Worm (Caenorhabditis elegans) whole organism, midembryonic: ENCODE measurements around the gene unc-105.
A peak's percentile ranks its signal among the peaks of the same experiment; 100 is the strongest.

ENCODE experiments used
- T22C8.4 ChIP-seq: fragments of 200-800 bp; sonication (Bioruptor generic); IDR thresholded peaks from 2 replicates; pipeline ENCODE4 v1.3.6; 2022; ENCODE audit warnings: missing genetic modification characterization, missing compliant biosample characterization
- cog-1 ChIP-seq: sonication (generic microtip); optimal IDR thresholded peaks from 2 replicates; lab custom pipeline; 2016; ENCODE audit warnings: missing genetic modification characterization, missing compliant biosample characterization
- flt-1 ChIP-seq: fragments of 200-800 bp; sonication (Bioruptor generic); IDR thresholded peaks from 2 replicates; pipeline ENCODE4 v1.3.6; 2022; ENCODE audit warnings: missing genetic modification characterization, missing compliant biosample characterization
- klf-2 ChIP-seq: fragments of 200-800 bp; sonication (Bioruptor generic); conservative IDR thresholded peaks from 2 replicates; pipeline ENCODE4 v1.3.6; 2022; ENCODE audit warnings: missing genetic modification reagents, missing genetic modification characterization, missing compliant biosample characterization
- med-1 ChIP-seq: sonication (generic microtip); optimal IDR thresholded peaks from 2 replicates; lab custom pipeline; 2017; ENCODE audit warnings: missing genetic modification characterization, mild to moderate bottlenecking, missing compliant biosample characterization, antibody characterized with exemption, missing genetic modification reagents; ENCODE audit not compliant: insufficient read depth
- tab-1 ChIP-seq: fragments of 200-800 bp; sonication (Bioruptor generic); IDR thresholded peaks from 2 replicates; pipeline ENCODE4 v1.3.6; 2022; ENCODE audit warnings: missing genetic modification characterization, missing compliant biosample characterization
- ztf-29 ChIP-seq: fragments of 200-800 bp; sonication (Bioruptor generic); IDR thresholded peaks from 2 replicates; pipeline ENCODE4 v1.3.6; 2022; ENCODE audit warnings: missing genetic modification reagents, missing genetic modification characterization, missing compliant biosample characterization

DNA sequence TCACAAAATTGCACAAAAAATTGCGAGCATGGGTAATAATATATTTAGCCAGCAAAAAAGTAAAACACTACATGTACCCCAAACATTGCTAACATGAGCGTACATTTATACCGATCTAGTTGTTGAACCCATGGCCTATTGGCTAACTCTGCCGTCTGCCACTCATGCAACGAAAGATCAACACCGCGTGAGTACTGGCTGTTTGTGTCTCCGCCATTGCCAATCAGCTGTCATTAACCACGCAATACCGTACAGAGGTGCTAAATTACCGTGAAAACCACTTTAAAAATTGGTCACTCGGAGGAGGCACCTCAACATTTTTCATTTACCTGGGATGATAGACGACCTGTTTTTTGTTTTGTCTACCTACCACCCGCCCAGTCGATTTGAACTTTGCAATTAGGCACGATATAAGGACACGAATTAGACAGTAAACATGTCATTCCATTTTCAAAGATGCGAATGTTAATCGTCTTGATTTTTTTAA, 40.9 kb upstream of the unc-105 start, which contains the start of gene K02C4.2:
- TF ChIP-seq klf-2 (GFP tag; lab: Robert Waterston, UW) = peak; percentile 44; the same call in 1 of the 2 replicates
- peak; percentile 71 for TF ChIP-seq T22C8.4
- TF ChIP-seq cog-1 (tag; lab: Kevin White, UChicago) = peak; percentile 47
- TF ChIP-seq flt-1 = peak; percentile 93
- peak; percentile 44 for TF ChIP-seq med-1 (GFP tag; lab: Kevin White, UChicago)
- TF ChIP-seq tab-1 (GFP tag; lab: Robert Waterston, UW) = peak; percentile 84
- TF ChIP-seq ztf-29 (GFP tag; lab: Robert Waterston, UW) = peak; percentile 80
